Worm (Caenorhabditis elegans): ENCODE measurements around the gene F45G2.9.

The F45G2.9 gene

DNA sequence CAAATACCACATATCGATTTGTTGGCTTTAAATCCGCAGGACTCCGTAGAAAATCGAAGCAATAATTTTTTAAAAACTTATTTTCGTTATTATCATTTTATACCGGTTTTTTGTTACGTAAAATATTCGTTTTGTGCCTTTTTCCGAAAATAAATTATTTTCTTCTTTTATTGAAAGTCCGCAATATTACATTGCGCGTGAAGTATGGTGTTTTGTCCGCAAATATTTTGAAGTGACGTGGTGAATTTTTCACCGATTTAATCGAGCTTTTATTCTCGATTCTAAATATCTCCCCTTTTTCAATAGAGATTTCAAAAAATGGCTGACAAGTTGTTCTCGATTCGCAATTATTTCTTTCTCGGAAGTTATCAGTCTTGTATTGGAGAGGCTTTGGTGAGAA, 10.7 kb downstream of the F45G2.9 start, which contains the start of gene cope-1:
Gene cope-1, plus strand, starts transcription at position 229 of the 400 bp plus-strand sequence.
- TF ChIP-seq T23F11.4 (GFP tag; optimal IDR thresholded peaks at IDR 0.05) (no peak), pat-9 (tag; optimal IDR thresholded peaks at IDR 0.05) (no peak), ceh-31 (tag; optimal IDR thresholded peaks at IDR 0.05) (no peak), zip-5 (tag; optimal IDR thresholded peaks at IDR 0.05) (no peak), ceh-48 (tag; optimal IDR thresholded peaks at IDR 0.05) (no peak), ref-2 (tag; optimal IDR thresholded peaks at IDR 0.05) (no peak), dmd-4 (tag; optimal IDR thresholded peaks at IDR 0.05; ENCODE audit: borderline replicate concordance) (no peak), lin-11 (tag; optimal IDR thresholded peaks at IDR 0.05) (no peak)

ce11 chrIII:13423414-13423813, 13.3 kb downstream of the F45G2.9 start, which contains the start of gene exo-1:
Gene exo-1 (plus strand): TSS chrIII:13423514.
- TF ChIP-seq sdc-2 (tag; optimal IDR thresholded peaks at IDR 0.05) (no peak), ets-4 (tag; optimal IDR thresholded peaks at IDR 0.05) (peak; percentile 56), Y22D7AL.16 (tag; optimal IDR thresholded peaks at IDR 0.05) (no peak), madf-2 (tag; optimal IDR thresholded peaks at IDR 0.05) (no peak), ceh-34 (tag; optimal IDR thresholded peaks at IDR 0.05) (no peak), ceh-31 (tag; optimal IDR thresholded peaks at IDR 0.05) (peak; percentile 63), zip-5 (tag; optimal IDR thresholded peaks at IDR 0.05) (no peak), sox-2 (GFP tag; IDR thresholded peaks at IDR 0.05) (no peak), C08G9.2 (tag; optimal IDR thresholded peaks at IDR 0.05) (peak; percentile 26), K02D7.2 (tag; optimal IDR thresholded peaks at IDR 0.05) (no peak), C38D4.7 (GFP tag; optimal IDR thresholded peaks at IDR 0.05) (no peak), hlh-15 (tag; optimal IDR thresholded peaks at IDR 0.05) (no peak), F13H6.1 (tag; optimal IDR thresholded peaks at IDR 0.05) (no peak), mec-3 (tag; optimal IDR thresholded peaks at IDR 0.05; ENCODE audit: borderline replicate concordance) (no peak), ceh-24 (tag; optimal IDR thresholded peaks at IDR 0.05) (no peak), ceh-30 (tag; optimal IDR thresholded peaks at IDR 0.05) (no peak), ama-1 (optimal IDR thresholded peaks at IDR 0.05) (no peak), syd-9 (tag; optimal IDR thresholded peaks at IDR 0.05) (no peak), ceh-18 (tag; optimal IDR thresholded peaks at IDR 0.05) (no peak), fkh-6 (tag; optimal IDR thresholded peaks at IDR 0.05) (no peak), elt-2 (tag; optimal IDR thresholded peaks at IDR 0.05) (peak; percentile 17), pag-3 (tag; optimal IDR thresholded peaks at IDR 0.05; ENCODE audit: borderline replicate concordance) (no peak), pqm-1 (tag; optimal IDR thresholded peaks at IDR 0.05) (no peak), rnt-1 (tag; optimal IDR thresholded peaks at IDR 0.05) (peak; percentile 6), ttx-3 (tag; optimal IDR thresholded peaks at IDR 0.05) (no peak), eyg-1 (tag; optimal IDR thresholded peaks at IDR 0.05) (no peak), tbx-2 (tag; optimal IDR thresholded peaks at IDR 0.05) (peak; percentile 31), elt-4 (tag; optimal IDR thresholded peaks at IDR 0.05) (no peak), ceh-19 (GFP tag; optimal IDR thresholded peaks at IDR 0.05) (no peak), nhr-232 (tag; optimal IDR thresholded peaks at IDR 0.05) (no peak), hlh-8 (tag; optimal IDR thresholded peaks at IDR 0.05) (no peak), fax-1 (tag; optimal IDR thresholded peaks at IDR 0.05) (peak; percentile 28), ceh-45 (GFP tag; IDR thresholded peaks at IDR 0.05) (no peak)

DNA sequence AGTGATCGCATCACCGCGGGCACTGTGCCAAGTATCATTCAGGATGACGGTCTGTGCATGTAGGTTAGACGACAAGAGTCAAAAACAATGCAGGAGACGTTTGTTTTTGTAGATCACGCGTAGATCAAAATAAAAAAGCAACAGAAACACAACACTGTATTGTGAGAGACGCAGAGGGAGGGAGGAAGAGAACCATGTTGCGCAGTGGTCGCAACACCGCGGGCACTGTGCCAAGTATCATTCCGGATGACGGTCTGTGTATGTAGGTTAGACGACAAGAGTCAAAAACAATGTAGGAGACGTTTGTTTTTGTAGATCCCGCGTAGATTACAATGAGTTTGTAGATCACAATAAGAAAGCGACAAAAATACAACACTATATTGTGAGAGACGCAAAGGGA, 17.8 kb downstream of the F45G2.9 start:
- TF ChIP-seq ztf-16 (tag; optimal IDR thresholded peaks at IDR 0.05) (no peak), elt-2 (tag; optimal IDR thresholded peaks at IDR 0.05) (no peak), fkh-6 (tag; optimal IDR thresholded peaks at IDR 0.05) (no peak), dve-1 (tag; optimal IDR thresholded peaks at IDR 0.05) (no peak), C38D4.7 (GFP tag; optimal IDR thresholded peaks at IDR 0.05) (no peak), nfya-1 (tag; optimal IDR thresholded peaks at IDR 0.05) (no peak), lin-11 (tag; optimal IDR thresholded peaks at IDR 0.05) (no peak), Y22D7AL.16 (tag; optimal IDR thresholded peaks at IDR 0.05) (no peak), pag-3 (tag; optimal IDR thresholded peaks at IDR 0.05; ENCODE audit: borderline replicate concordance) (no peak), fax-1 (tag; optimal IDR thresholded peaks at IDR 0.05) (no peak), ceh-14 (tag; optimal IDR thresholded peaks at IDR 0.05) (no peak), mec-3 (tag; optimal IDR thresholded peaks at IDR 0.05; ENCODE audit: borderline replicate concordance) (no peak), ama-1 (optimal IDR thresholded peaks at IDR 0.05) (no peak), unc-42 (tag; optimal IDR thresholded peaks at IDR 0.05) (no peak), pax-1 (tag; optimal IDR thresholded peaks at IDR 0.05) (no peak), unc-86 (tag; optimal IDR thresholded peaks at IDR 0.05) (no peak), syd-9 (tag; optimal IDR thresholded peaks at IDR 0.05) (no peak), zip-5 (tag; optimal IDR thresholded peaks at IDR 0.05) (no peak)

Data from whole organism, late embryonic.